Worm (Caenorhabditis elegans) whole organism, mixed stage, embryonic: ENCODE data around the gene ttc-36.

Experiments used
- cnd-1 ChIP-seq: fragments of 200-800 bp; sonication (Bioruptor generic); optimal IDR thresholded peaks from 2 replicates; lab custom pipeline; 2018; ENCODE audit warnings: mild to moderate bottlenecking, missing genetic modification characterization, missing compliant biosample characterization
- drap-1 ChIP-seq: fragments of 200-800 bp; sonication (Bioruptor generic); optimal IDR thresholded peaks from 3 replicates; lab custom pipeline; 2018; ENCODE audit warnings: mild to moderate bottlenecking, missing genetic modification characterization, missing compliant biosample characterization
- elt-1 ChIP-seq: sonication (generic microtip); optimal IDR thresholded peaks from 2 replicates; lab custom pipeline; 2017; ENCODE audit warnings: missing genetic modification characterization, mild to moderate bottlenecking, missing compliant biosample characterization, antibody characterized with exemption, moderate library complexity, borderline replicate concordance; ENCODE audit not compliant: insufficient read depth
- elt-3 ChIP-seq: fragments of 150-350 bp; optimal IDR thresholded peaks from 2 replicates; lab custom pipeline; 2014; ENCODE audit warnings: missing biosample characterization, missing genetic modification characterization
- hlh-1 ChIP-seq: fragments of 150-350 bp; optimal IDR thresholded peaks from 2 replicates; lab custom pipeline; 2014; ENCODE audit warnings: missing biosample characterization, missing genetic modification reagents, missing genetic modification characterization
- lin-32 ChIP-seq: fragments of 200-800 bp; sonication (Bioruptor generic); optimal IDR thresholded peaks from 2 replicates; lab custom pipeline; 2018; ENCODE audit warnings: mild to moderate bottlenecking, missing genetic modification characterization, missing compliant biosample characterization
- mls-2 ChIP-seq: sonication (generic microtip); optimal IDR thresholded peaks from 2 replicates; lab custom pipeline; 2016; ENCODE audit warnings: mild to moderate bottlenecking, missing genetic modification characterization, moderate library complexity, missing compliant biosample characterization
- nhr-12 ChIP-seq: fragments of 150-350 bp; optimal IDR thresholded peaks from 2 replicates; lab custom pipeline; 2014; ENCODE audit warnings: missing biosample characterization, missing genetic modification characterization
- nhr-237 ChIP-seq: fragments of 150-350 bp; optimal IDR thresholded peaks from 2 replicates; lab custom pipeline; 2014; ENCODE audit warnings: missing biosample characterization, missing genetic modification characterization
- nhr-76 ChIP-seq: sonication (generic microtip); optimal IDR thresholded peaks from 2 replicates; lab custom pipeline; 2017; ENCODE audit warnings: missing biosample characterization, missing genetic modification characterization
- pha-4 ChIP-seq: fragments of 150-350 bp; optimal IDR thresholded peaks from 2 replicates; lab custom pipeline; 2018; ENCODE audit warnings: missing biosample characterization, missing genetic modification reagents, missing genetic modification characterization
- unc-39 ChIP-seq: fragments of 150-350 bp; optimal IDR thresholded peaks from 2 replicates; lab custom pipeline; 2014; ENCODE audit warnings: missing biosample characterization, missing genetic modification characterization

- TF ChIP-seq mls-2 (no peak), nhr-12 (tag; lab: Kevin White, UChicago) (no peak), elt-1 (tag; lab: Kevin White, UChicago) (no peak), nhr-237 (no peak), pha-4 (no peak), unc-39 (no peak), nhr-76 (tag; lab: Kevin White, UChicago) (no peak), drap-1 (GFP tag; lab: Kevin White, UChicago) (no peak), elt-3 (tag; lab: Kevin White, UChicago) (no peak), hlh-1 (tag; lab: Kevin White, UChicago) (no peak), lin-32 (GFP tag; lab: Kevin White, UChicago) (no peak), cnd-1 (tag; lab: Kevin White, UChicago) (no peak)
Measured at ce11 chrII:10011733-10012132, 18.3 kb upstream of the ttc-36 start.
